Worm (Caenorhabditis elegans) whole organism, L2 larva: ENCODE data around the gene cdh-8.

ENCODE experiments used
- C34F6.9 ChIP-seq: fragments of 150-350 bp; optimal IDR thresholded peaks from 2 replicates; lab custom pipeline; 2014; ENCODE audit warnings: missing biosample characterization, missing genetic modification characterization
- ceh-16 ChIP-seq: fragments of 150-350 bp; optimal IDR thresholded peaks from 2 replicates; lab custom pipeline; 2014; ENCODE audit warnings: missing biosample characterization, missing genetic modification characterization
- nhr-12 ChIP-seq: fragments of 150-350 bp; optimal IDR thresholded peaks from 2 replicates; lab custom pipeline; 2014; ENCODE audit warnings: missing biosample characterization, missing genetic modification characterization
- skn-1 ChIP-seq: sonication (generic microtip); optimal IDR thresholded peaks from 2 replicates; lab custom pipeline; 2017; ENCODE audit warnings: missing biosample characterization, missing genetic modification characterization
- sma-9 ChIP-seq, 2 experiments: fragments of 150-350 bp in 1 of 2; sonication (generic microtip) in 1 of 2; optimal IDR thresholded peaks; 2 replicates each; lab custom pipeline; 2014 to 2016; ENCODE audit warnings: missing genetic modification characterization in 2 of 2, mild to moderate bottlenecking in 1 of 2, missing biosample characterization in 1 of 2, missing compliant biosample characterization in 1 of 2, missing genetic modification reagents in 1 of 2, moderate library complexity in 1 of 2
- zag-1 ChIP-seq: fragments of 150-350 bp; optimal IDR thresholded peaks from 2 replicates; lab custom pipeline; 2014; ENCODE audit warnings: missing biosample characterization, missing genetic modification characterization

- TF ChIP-seq skn-1 (tag; lab: Kevin White, UChicago) (no peak), nhr-12 (tag; lab: Kevin White, UChicago) (no peak), zag-1 (no peak), ceh-16 (tag; lab: Kevin White, UChicago) (no peak), C34F6.9 (tag; lab: Kevin White, UChicago) (no peak), sma-9 (GFP tag; optimal IDR thresholded peaks at IDR 0.05; lab: Kevin White, UChicago) (no peak), sma-9 (tag; optimal IDR thresholded peaks at IDR 0.05; lab: Kevin White, UChicago) (no peak)
These were observed 36.3 kb downstream of the cdh-8 start, which contains the start of gene fln-1 for ce11 chrIV:375915-376314.
